Worm (Caenorhabditis elegans): ENCODE results near the gene clec-21.

ce11 chrII:1567646-1568045 lies 16.4 kb downstream of the clec-21 start, which contains the start of gene K05F6.8:
- no peak for TF ChIP-seq ceh-16 (tag; optimal IDR thresholded peaks at IDR 0.05)
- no peak for TF ChIP-seq unc-62 (GFP tag; optimal IDR thresholded peaks at IDR 0.05)
- TF ChIP-seq mdl-1 (tag; optimal IDR thresholded peaks at IDR 0.05) = no peak
- no peak for TF ChIP-seq zag-1 (tag; optimal IDR thresholded peaks at IDR 0.05)
- TF ChIP-seq nhr-11 (tag; optimal IDR thresholded peaks at IDR 0.05) = no peak
- no peak for TF ChIP-seq R02D3.7 (tag; optimal IDR thresholded peaks at IDR 0.05)
- no peak for TF ChIP-seq ceh-82 (tag; optimal IDR thresholded peaks at IDR 0.05)
- no peak for TF ChIP-seq ZK546.5 (tag; optimal IDR thresholded peaks at IDR 0.05)
